Fruit fly (Drosophila melanogaster) whole organism, wandering third instar larva: ENCODE results near the gene CG17109.
A peak's percentile ranks its signal among the peaks of the same experiment; 100 is the strongest.

ENCODE experiments used
- CG32264 ChIP-seq: fragments of 200-800 bp; sonication (Bioruptor generic); optimal IDR thresholded peaks from 2 replicates; lab custom pipeline; 2016; ENCODE audit warnings: missing biosample characterization, missing genetic modification characterization
- CG9705 ChIP-seq: fragments of 200-800 bp; sonication (Bioruptor generic); optimal IDR thresholded peaks from 2 replicates; lab custom pipeline; 2018; ENCODE audit warnings: missing biosample characterization, mild to moderate bottlenecking, missing genetic modification characterization
- Dfd ChIP-seq: fragments of >200 bp; optimal IDR thresholded peaks from 2 replicates; lab custom pipeline; 2017; ENCODE audit warnings: missing biosample characterization, missing genetic modification characterization
- Dif ChIP-seq: fragments of 200-275, 200-300 bp; sonication (Bioruptor generic); optimal IDR thresholded peaks from 2 replicates; lab custom pipeline; 2018; ENCODE audit warnings: missing biosample characterization, missing genetic modification characterization; ENCODE audit not compliant: partially characterized antibody
- HLH106 ChIP-seq: fragments of 200-800 bp; optimal IDR thresholded peaks from 3 replicates; lab custom pipeline; 2019; ENCODE audit warnings: missing biosample characterization, mild to moderate bottlenecking, missing genetic modification characterization, moderate library complexity
- Hnf4 ChIP-seq: fragments of 200-800 bp; sonication (Bioruptor generic); optimal IDR thresholded peaks from 2 replicates; lab custom pipeline; 2016; ENCODE audit warnings: missing biosample characterization, mild to moderate bottlenecking, missing genetic modification characterization
- Hr83 ChIP-seq: fragments of 200-300 bp; sonication (Bioruptor generic); optimal IDR thresholded peaks from 2 replicates; lab custom pipeline; 2016; ENCODE audit warnings: missing biosample characterization, mild to moderate bottlenecking, missing genetic modification characterization, moderate library complexity; ENCODE audit not compliant: poor library complexity, severe bottlenecking
- Jra ChIP-seq: sonication (Bioruptor generic); optimal IDR thresholded peaks from 2 replicates; lab custom pipeline; 2016; ENCODE audit warnings: missing biosample characterization, missing genetic modification characterization
- Myc ChIP-seq: fragments of >200 bp; optimal IDR thresholded peaks from 2 replicates; lab custom pipeline; 2017
- N ChIP-seq: fragments of >200 bp; optimal IDR thresholded peaks from 2 replicates; lab custom pipeline; 2018; ENCODE audit warnings: missing biosample characterization, missing external identifiers, missing genetic modification characterization
- Rel ChIP-seq, 2 experiments: fragments of 200-800 bp; sonication (Bioruptor generic) in 1 of 2; optimal IDR thresholded peaks; 2 replicates in 1 of 2; 3 replicates in 1 of 2; lab custom pipeline; 2016 to 2019; ENCODE audit warnings: mild to moderate bottlenecking in 2 of 2, missing biosample characterization in 2 of 2, missing genetic modification characterization in 2 of 2, moderate library complexity in 1 of 2
- Sp1 ChIP-seq: fragments of 200-800 bp; sonication (Bioruptor generic); optimal IDR thresholded peaks from 3 replicates; lab custom pipeline; 2019; ENCODE audit warnings: missing biosample characterization, mild to moderate bottlenecking, missing genetic modification characterization, moderate library complexity
- brk ChIP-seq: fragments of 200-800 bp; sonication (Bioruptor generic); optimal IDR thresholded peaks from 2 replicates; lab custom pipeline; 2016; ENCODE audit warnings: missing biosample characterization, mild to moderate bottlenecking, missing genetic modification characterization
- dl ChIP-seq, 2 experiments: fragments of 175-275, 200-275 bp in 1 of 2; fragments of 200-275 bp in 1 of 2; sonication (Bioruptor generic); optimal IDR thresholded peaks; lab custom pipeline; 2018; ENCODE audit warnings: mild to moderate bottlenecking in 2 of 2, missing biosample characterization in 2 of 2, missing genetic modification characterization in 2 of 2, moderate library complexity in 2 of 2; ENCODE audit not compliant: partially characterized antibody in 2 of 2, insufficient read depth in 1 of 2
- dmrt93B ChIP-seq: fragments of 200-800 bp; sonication (Bioruptor generic); optimal IDR thresholded peaks from 2 replicates; lab custom pipeline; 2018; ENCODE audit warnings: missing biosample characterization, mild to moderate bottlenecking, missing genetic modification characterization
- ey ChIP-seq: fragments of 200-800 bp; sonication (Bioruptor generic); optimal IDR thresholded peaks from 2 replicates; lab custom pipeline; 2016; ENCODE audit warnings: missing biosample characterization, missing genetic modification characterization
- foxo ChIP-seq, 2 experiments: fragments of 200-800 bp; sonication (Bioruptor generic); optimal IDR thresholded peaks; 2 replicates in 1 of 2; 3 replicates in 1 of 2; lab custom pipeline; 2016 to 2017; ENCODE audit warnings: missing biosample characterization in 2 of 2, missing genetic modification characterization in 2 of 2
- fru ChIP-seq: fragments of 200-800 bp; sonication (Bioruptor generic); optimal IDR thresholded peaks from 3 replicates; lab custom pipeline; 2016; ENCODE audit warnings: missing biosample characterization, mild to moderate bottlenecking, missing genetic modification characterization
- h ChIP-seq: fragments of 200-800 bp; sonication (Bioruptor generic); optimal IDR thresholded peaks from 3 replicates; lab custom pipeline; 2016; ENCODE audit warnings: missing biosample characterization, mild to moderate bottlenecking, missing genetic modification characterization
- jim ChIP-seq: fragments of 175-275, 200-325 bp; sonication (Bioruptor generic); optimal IDR thresholded peaks from 2 replicates; lab custom pipeline; 2016; ENCODE audit warnings: missing biosample characterization, mild to moderate bottlenecking, missing genetic modification characterization
- lola ChIP-seq: fragments of >200 bp; optimal IDR thresholded peaks from 2 replicates; lab custom pipeline; 2017; ENCODE audit warnings: missing biosample characterization, missing genetic modification characterization
- pan ChIP-seq: fragments of >200 bp; optimal IDR thresholded peaks from 2 replicates; lab custom pipeline; 2017
- rgr ChIP-seq: fragments of 200-800 bp; sonication (Bioruptor generic); optimal IDR thresholded peaks from 3 replicates; lab custom pipeline; 2016; ENCODE audit warnings: missing biosample characterization, mild to moderate bottlenecking, missing genetic modification characterization
- sv ChIP-seq: fragments of 200-800 bp; sonication (Bioruptor generic); optimal IDR thresholded peaks from 3 replicates; lab custom pipeline; 2016; ENCODE audit warnings: missing biosample characterization, missing genetic modification characterization
- tai ChIP-seq: sonication (Bioruptor generic); optimal IDR thresholded peaks from 2 replicates; lab custom pipeline; 2016; ENCODE audit warnings: missing biosample characterization, missing genetic modification characterization

CG17109 gene

dm6 chr3R:23127796-23128195 is 32.3 kb downstream of the CG17109 start, which contains the start of gene CG31457:
CG31457 (minus strand) TSS chr3R:23127981.
- TF ChIP-seq pan (no peak), foxo (GFP tag; optimal IDR thresholded peaks at IDR 0.05; lab: Kevin White, UChicago) (no peak), rgr (no peak), dl (GFP tag; optimal IDR thresholded peaks at IDR 0.05; lab: Kevin White, UChicago; ENCODE audit: insufficient read depth in 1 of 2, partially characterized antibody in 2 of 2) (no peak), ey (peak; percentile 10), Rel (GFP tag; optimal IDR thresholded peaks at IDR 0.05; lab: Kevin White, UChicago) (no peak), Rel (tag; optimal IDR thresholded peaks at IDR 0.05; lab: Kevin White, UChicago) (peak; percentile 45), h (GFP tag; lab: Kevin White, UChicago) (peak; percentile 7)

dm6 chr3R:23129617-23130016 is 34.1 kb downstream of the CG17109 start:
- TF ChIP-seq h (GFP tag; lab: Kevin White, UChicago) (no peak), ey (no peak)

dm6 chr3R:23130181-23130580 is 34.7 kb downstream of the CG17109 start:
- no peak for TF ChIP-seq CG9705 (GFP tag; lab: Kevin White, UChicago)
- no peak for TF ChIP-seq N (GFP tag; lab: Kevin White, UChicago)
- no peak for TF ChIP-seq Jra
- TF ChIP-seq lola, result no peak
- TF ChIP-seq CG32264 (GFP tag; lab: Kevin White, UChicago), result no peak
- TF ChIP-seq pan, result no peak
- no peak for TF ChIP-seq Dif (GFP tag; lab: Kevin White, UChicago)
- TF ChIP-seq Hnf4 (GFP tag; lab: Kevin White, UChicago), result no peak
- TF ChIP-seq dmrt93B, result no peak
- no peak for TF ChIP-seq foxo (GFP tag; optimal IDR thresholded peaks at IDR 0.05; lab: Kevin White, UChicago)
- no peak for TF ChIP-seq Hr83
- no peak for TF ChIP-seq sv (GFP tag; lab: Kevin White, UChicago)
- no peak for TF ChIP-seq tai (GFP tag; lab: Kevin White, UChicago)
- TF ChIP-seq jim (GFP tag; lab: Kevin White, UChicago), result no peak
- TF ChIP-seq Dfd (GFP tag; lab: Kevin White, UChicago), result no peak

- TF ChIP-seq Dfd (GFP tag; lab: Kevin White, UChicago), result peak; percentile 29
- no peak for TF ChIP-seq CG32264 (GFP tag; lab: Kevin White, UChicago)
- TF ChIP-seq Myc (lab: Kevin White, UChicago), result no peak
- TF ChIP-seq, all 38 proteins: peak for 1
These were observed 35.4 kb downstream of the CG17109 start for dm6 chr3R:23130884-23131283.

- TF ChIP-seq ey (no peak), dmrt93B (no peak), fru (no peak), Dfd (GFP tag; lab: Kevin White, UChicago) (no peak)
These were observed 35.9 kb downstream of the CG17109 start for dm6 chr3R:23131341-23131884.

dm6 chr3R:23132299-23132698 is 36.8 kb downstream of the CG17109 start:
- TF ChIP-seq fru (no peak), Sp1 (GFP tag; lab: Kevin White, UChicago) (no peak), lola (no peak), Dif (GFP tag; lab: Kevin White, UChicago) (peak; percentile 42), pan (no peak), Hnf4 (GFP tag; lab: Kevin White, UChicago) (no peak)
- TF ChIP-seq, all 38 proteins: peak for 1

- TF ChIP-seq HLH106 (tag; lab: Kevin White, UChicago), result peak; percentile 12
- peak; percentile 8 for TF ChIP-seq Dif (GFP tag; lab: Kevin White, UChicago)
- no peak for TF ChIP-seq lola
- TF ChIP-seq foxo (GFP tag; optimal IDR thresholded peaks at IDR 0.05; lab: Kevin White, UChicago), result peak in 1 of 2 experiments; percentile 20
- no peak for TF ChIP-seq brk (GFP tag; lab: Kevin White, UChicago)
These were observed 37.9 kb downstream of the CG17109 start for dm6 chr3R:23133301-23133828.
